Fruit fly (Drosophila melanogaster) whole organism, wandering third instar larva: ENCODE results near the gene CG33259.

Source experiments
- CG32264 ChIP-seq: fragments of 200-800 bp; sonication (Bioruptor generic); optimal IDR thresholded peaks from 2 replicates; lab custom pipeline; 2016; ENCODE audit warnings: missing biosample characterization, missing genetic modification characterization
- Dfd ChIP-seq: fragments of >200 bp; optimal IDR thresholded peaks from 2 replicates; lab custom pipeline; 2017; ENCODE audit warnings: missing biosample characterization, missing genetic modification characterization
- Dif ChIP-seq: fragments of 200-275, 200-300 bp; sonication (Bioruptor generic); optimal IDR thresholded peaks from 2 replicates; lab custom pipeline; 2018; ENCODE audit warnings: missing biosample characterization, missing genetic modification characterization; ENCODE audit not compliant: partially characterized antibody
- GATAd ChIP-seq: sonication (Bioruptor generic); optimal IDR thresholded peaks from 2 replicates; lab custom pipeline; 2016; ENCODE audit warnings: missing biosample characterization, missing genetic modification characterization
- Hnf4 ChIP-seq: fragments of 200-800 bp; sonication (Bioruptor generic); optimal IDR thresholded peaks from 2 replicates; lab custom pipeline; 2016; ENCODE audit warnings: missing biosample characterization, mild to moderate bottlenecking, missing genetic modification characterization
- Hr83 ChIP-seq: fragments of 200-300 bp; sonication (Bioruptor generic); optimal IDR thresholded peaks from 2 replicates; lab custom pipeline; 2016; ENCODE audit warnings: missing biosample characterization, mild to moderate bottlenecking, missing genetic modification characterization, moderate library complexity; ENCODE audit not compliant: poor library complexity, severe bottlenecking
- Mio ChIP-seq: sonication (Bioruptor generic); optimal IDR thresholded peaks from 2 replicates; lab custom pipeline; 2016; ENCODE audit warnings: missing biosample characterization, missing genetic modification characterization
- Myc ChIP-seq: fragments of >200 bp; optimal IDR thresholded peaks from 2 replicates; lab custom pipeline; 2017
- N ChIP-seq: fragments of >200 bp; optimal IDR thresholded peaks from 2 replicates; lab custom pipeline; 2018; ENCODE audit warnings: missing biosample characterization, missing external identifiers, missing genetic modification characterization
- OdsH ChIP-seq: fragments of 200-800 bp; sonication (Bioruptor generic); optimal IDR thresholded peaks from 2 replicates; lab custom pipeline; 2016; ENCODE audit warnings: missing biosample characterization, mild to moderate bottlenecking, missing genetic modification characterization
- Sp1 ChIP-seq: fragments of 200-800 bp; sonication (Bioruptor generic); optimal IDR thresholded peaks from 3 replicates; lab custom pipeline; 2019; ENCODE audit warnings: missing biosample characterization, mild to moderate bottlenecking, missing genetic modification characterization, moderate library complexity
- br ChIP-seq: fragments of 200-800 bp; sonication (Bioruptor generic); optimal IDR thresholded peaks from 2 replicates; lab custom pipeline; 2016; ENCODE audit warnings: missing biosample characterization, missing genetic modification characterization
- brk ChIP-seq: fragments of 200-800 bp; sonication (Bioruptor generic); optimal IDR thresholded peaks from 2 replicates; lab custom pipeline; 2016; ENCODE audit warnings: missing biosample characterization, mild to moderate bottlenecking, missing genetic modification characterization
- dl ChIP-seq, 2 experiments: fragments of 175-275, 200-275 bp in 1 of 2; fragments of 200-275 bp in 1 of 2; sonication (Bioruptor generic); optimal IDR thresholded peaks; lab custom pipeline; 2018; ENCODE audit warnings: mild to moderate bottlenecking in 2 of 2, missing biosample characterization in 2 of 2, missing genetic modification characterization in 2 of 2, moderate library complexity in 2 of 2; ENCODE audit not compliant: partially characterized antibody in 2 of 2, insufficient read depth in 1 of 2
- ey ChIP-seq: fragments of 200-800 bp; sonication (Bioruptor generic); optimal IDR thresholded peaks from 2 replicates; lab custom pipeline; 2016; ENCODE audit warnings: missing biosample characterization, missing genetic modification characterization
- h ChIP-seq: fragments of 200-800 bp; sonication (Bioruptor generic); optimal IDR thresholded peaks from 3 replicates; lab custom pipeline; 2016; ENCODE audit warnings: missing biosample characterization, mild to moderate bottlenecking, missing genetic modification characterization
- jim ChIP-seq: fragments of 175-275, 200-325 bp; sonication (Bioruptor generic); optimal IDR thresholded peaks from 2 replicates; lab custom pipeline; 2016; ENCODE audit warnings: missing biosample characterization, mild to moderate bottlenecking, missing genetic modification characterization
- pan ChIP-seq: fragments of >200 bp; optimal IDR thresholded peaks from 2 replicates; lab custom pipeline; 2017
- psq ChIP-seq: fragments of 200-800 bp; sonication (Bioruptor generic); optimal IDR thresholded peaks from 3 replicates; lab custom pipeline; 2017; ENCODE audit warnings: missing biosample characterization, mild to moderate bottlenecking, missing genetic modification characterization, moderate library complexity
- rgr ChIP-seq: fragments of 200-800 bp; sonication (Bioruptor generic); optimal IDR thresholded peaks from 3 replicates; lab custom pipeline; 2016; ENCODE audit warnings: missing biosample characterization, mild to moderate bottlenecking, missing genetic modification characterization
- sv ChIP-seq: fragments of 200-800 bp; sonication (Bioruptor generic); optimal IDR thresholded peaks from 3 replicates; lab custom pipeline; 2016; ENCODE audit warnings: missing biosample characterization, missing genetic modification characterization
- tai ChIP-seq: sonication (Bioruptor generic); optimal IDR thresholded peaks from 2 replicates; lab custom pipeline; 2016; ENCODE audit warnings: missing biosample characterization, missing genetic modification characterization
- usp ChIP-seq: fragments of >200 bp; optimal IDR thresholded peaks from 2 replicates; lab custom pipeline; 2017; ENCODE audit warnings: missing biosample characterization, missing genetic modification characterization
- woc ChIP-seq: sonication (Bioruptor generic); optimal IDR thresholded peaks from 2 replicates; lab custom pipeline; 2016; ENCODE audit warnings: missing biosample characterization, mild to moderate bottlenecking, missing genetic modification characterization

The CG33259 gene

DNA sequence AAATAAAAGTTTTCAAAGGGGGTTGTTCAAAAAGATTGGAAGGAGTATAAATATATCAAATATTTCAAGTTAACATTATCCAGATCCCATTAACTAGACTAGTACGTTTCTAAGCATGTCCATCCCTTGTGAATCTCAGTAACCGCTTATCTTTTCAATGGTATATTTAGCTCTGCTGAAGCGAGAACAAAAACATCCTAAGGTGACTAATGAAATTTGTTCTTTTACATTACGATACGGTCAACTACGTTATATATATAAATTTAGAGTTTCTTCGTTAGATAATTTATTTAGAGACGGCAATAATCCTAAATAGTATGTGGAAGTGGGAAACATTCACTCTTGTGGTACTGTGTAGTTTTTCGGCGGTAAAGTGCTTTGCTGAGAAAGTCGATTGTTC, at the start of gene CG33259:
TSS of gene CG33259 (plus strand) at position 301 of the 400 bp plus-strand sequence.
- TF ChIP-seq brk (GFP tag; lab: Kevin White, UChicago) (no peak), CG32264 (GFP tag; lab: Kevin White, UChicago) (no peak), Myc (no peak), N (GFP tag; lab: Kevin White, UChicago) (no peak), Dif (no peak), Dfd (GFP tag; lab: Kevin White, UChicago) (no peak), pan (lab: Kevin White, UChicago) (no peak), br (GFP tag; lab: Kevin White, UChicago) (no peak), dl (GFP tag; optimal IDR thresholded peaks at IDR 0.05; lab: Kevin White, UChicago; ENCODE audit: insufficient read depth in 1 of 2, partially characterized antibody in 2 of 2) (no peak), Sp1 (no peak), Hr83 (GFP tag; lab: Kevin White, UChicago) (no peak), Hnf4 (no peak)
- TF ChIP-seq, all 38 proteins: peak for 0

DNA sequence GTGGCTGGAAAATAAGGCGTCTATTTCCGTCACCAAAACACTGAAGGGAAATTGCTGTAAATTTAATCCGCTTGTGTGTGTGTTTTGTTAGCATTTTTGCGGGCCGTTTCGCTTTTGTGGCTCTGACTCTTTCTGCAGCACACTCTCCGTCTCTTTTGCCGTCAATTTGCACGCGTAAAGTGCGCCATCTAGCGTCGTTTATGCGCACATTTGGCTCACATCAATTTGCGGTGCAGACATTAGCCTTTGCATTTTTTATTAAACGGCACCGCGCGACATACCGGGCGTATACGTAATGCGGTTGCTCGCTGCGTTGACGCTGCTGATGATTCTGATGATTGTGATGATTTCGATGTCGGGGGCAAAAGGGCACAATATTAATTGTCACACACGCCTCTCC, 41.3 kb upstream of the CG33259 start:
- TF ChIP-seq woc (GFP tag; lab: Kevin White, UChicago) (no peak), psq (GFP tag; lab: Kevin White, UChicago) (no peak), Hr83 (GFP tag; lab: Kevin White, UChicago) (no peak), usp (GFP tag; lab: Kevin White, UChicago) (no peak), Myc (no peak), Mio (GFP tag; lab: Kevin White, UChicago) (no peak), h (no peak), rgr (GFP tag; lab: Kevin White, UChicago) (no peak), jim (GFP tag; lab: Kevin White, UChicago) (no peak), brk (GFP tag; lab: Kevin White, UChicago) (no peak), ey (GFP tag; lab: Kevin White, UChicago) (no peak), OdsH (no peak), sv (GFP tag; lab: Kevin White, UChicago) (no peak), GATAd (GFP tag; lab: Kevin White, UChicago) (no peak), tai (GFP tag; lab: Kevin White, UChicago) (no peak)
- TF ChIP-seq, all 38 proteins: peak for 0
